Worm (Caenorhabditis elegans): ENCODE results near the gene gspd-1.

DNA sequence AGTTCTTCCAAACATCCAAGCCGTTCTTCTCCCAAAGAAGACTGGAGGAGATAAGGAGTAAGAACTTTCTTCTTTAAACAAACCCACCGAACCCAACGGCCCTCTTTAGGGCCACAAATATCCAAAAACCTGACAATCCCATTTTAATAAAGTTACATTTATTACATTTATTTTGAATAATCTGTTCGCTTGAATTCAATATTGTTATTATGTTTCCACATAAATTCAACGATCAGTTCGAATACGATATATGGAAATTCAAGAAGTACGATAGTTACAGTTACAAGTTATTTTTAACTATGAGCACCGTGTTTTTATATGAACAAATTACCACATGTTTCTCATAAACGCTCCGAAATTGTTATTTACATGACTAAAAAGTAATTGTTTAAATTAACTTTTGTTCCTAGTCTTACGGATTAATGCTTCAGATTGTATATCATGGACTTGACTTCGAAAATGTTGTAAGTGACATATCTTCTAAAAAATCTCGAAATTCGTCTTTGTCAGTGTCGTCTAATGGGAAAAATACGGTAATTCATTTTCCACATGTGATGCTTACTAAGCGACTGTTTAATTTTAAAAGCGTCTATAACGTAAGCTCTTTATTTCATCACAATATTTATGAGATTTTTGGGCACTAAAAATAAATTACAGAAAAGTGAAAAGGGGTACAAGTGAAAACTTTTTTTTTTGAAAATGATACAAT lies 23.7 kb downstream of the gspd-1 start:
- TF ChIP-seq daf-8 (GFP tag; IDR thresholded peaks at IDR 0.05) (no peak), spr-3 (GFP tag; optimal IDR thresholded peaks at IDR 0.05) (no peak), ZK546.5 (tag; optimal IDR thresholded peaks at IDR 0.05) (no peak)
